Worm (Caenorhabditis elegans) whole organism, mixed stage, embryonic: ENCODE results near the gene F13E9.12.

Experiments
- blmp-1 ChIP-seq: fragments of 150-350 bp; optimal IDR thresholded peaks from 2 replicates; lab custom pipeline; 2014; ENCODE audit warnings: missing biosample characterization, missing genetic modification characterization
- drap-1 ChIP-seq: fragments of 200-800 bp; sonication (Bioruptor generic); optimal IDR thresholded peaks from 3 replicates; lab custom pipeline; 2018; ENCODE audit warnings: mild to moderate bottlenecking, missing genetic modification characterization, missing compliant biosample characterization
- elt-3 ChIP-seq: fragments of 150-350 bp; optimal IDR thresholded peaks from 2 replicates; lab custom pipeline; 2014; ENCODE audit warnings: missing biosample characterization, missing genetic modification characterization
- lin-13 ChIP-seq: fragments of 150-350 bp; optimal IDR thresholded peaks from 2 replicates; lab custom pipeline; 2014; ENCODE audit warnings: missing biosample characterization, missing genetic modification characterization
- lsy-2 ChIP-seq: fragments of 150-350 bp; optimal IDR thresholded peaks from 2 replicates; lab custom pipeline; 2014; ENCODE audit warnings: missing biosample characterization, missing genetic modification characterization
- mls-2 ChIP-seq: sonication (generic microtip); optimal IDR thresholded peaks from 2 replicates; lab custom pipeline; 2016; ENCODE audit warnings: mild to moderate bottlenecking, missing genetic modification characterization, moderate library complexity, missing compliant biosample characterization
- nhr-237 ChIP-seq: fragments of 150-350 bp; optimal IDR thresholded peaks from 2 replicates; lab custom pipeline; 2014; ENCODE audit warnings: missing biosample characterization, missing genetic modification characterization
- pha-4 ChIP-seq: fragments of 150-350 bp; optimal IDR thresholded peaks from 2 replicates; lab custom pipeline; 2018; ENCODE audit warnings: missing biosample characterization, missing genetic modification reagents, missing genetic modification characterization
- snpc-4 ChIP-seq: fragments of 150-350 bp; optimal IDR thresholded peaks from 2 replicates; lab custom pipeline; 2014; ENCODE audit warnings: missing biosample characterization, missing genetic modification characterization
- tbx-8 ChIP-seq: fragments of 200-800 bp; sonication (Bioruptor generic); optimal IDR thresholded peaks from 2 replicates; lab custom pipeline; 2018; ENCODE audit warnings: mild to moderate bottlenecking, missing genetic modification characterization, moderate library complexity, missing compliant biosample characterization
- unc-120 ChIP-seq: sonication (generic microtip); optimal IDR thresholded peaks from 2 replicates; lab custom pipeline; 2017; ENCODE audit warnings: missing genetic modification characterization, missing compliant biosample characterization; ENCODE audit not compliant: poor library complexity, severe bottlenecking
- unc-39 ChIP-seq: fragments of 150-350 bp; optimal IDR thresholded peaks from 2 replicates; lab custom pipeline; 2014; ENCODE audit warnings: missing biosample characterization, missing genetic modification characterization
- unc-62 ChIP-seq: fragments of 150-350 bp; optimal IDR thresholded peaks from 2 replicates; lab custom pipeline; 2014; ENCODE audit warnings: missing biosample characterization, missing genetic modification reagents, missing genetic modification characterization
- ztf-11 ChIP-seq: fragments of 150-350 bp; optimal IDR thresholded peaks from 2 replicates; lab custom pipeline; 2014; ENCODE audit warnings: missing biosample characterization, missing genetic modification characterization

ce11 chrIV:10894255-10894654, 19.8 kb upstream of the F13E9.12 start, which contains the start of gene srlf-14:
- TF ChIP-seq snpc-4 (no peak), pha-4 (tag; lab: Kevin White, UChicago) (no peak), mls-2 (tag; lab: Kevin White, UChicago) (no peak), unc-62 (no peak), lin-13 (tag; lab: Kevin White, UChicago) (no peak), elt-3 (tag; lab: Kevin White, UChicago) (no peak), nhr-237 (no peak), tbx-8 (GFP tag; lab: Kevin White, UChicago) (no peak), unc-120 (tag; lab: Kevin White, UChicago) (no peak), blmp-1 (no peak), ztf-11 (tag; lab: Kevin White, UChicago) (no peak), drap-1 (GFP tag; lab: Kevin White, UChicago) (no peak), unc-39 (tag; lab: Kevin White, UChicago) (no peak), lsy-2 (no peak)
